Worm (Caenorhabditis elegans) whole organism, L2 larva: ENCODE data around the gene twk-34.
"Not testable (repeated sequence)": the region's sequence is repeated elsewhere in the genome, so short reads cannot be mapped to it uniquely, and the experiment has no call there.

Experiments used
- Y55F3AM.14 ChIP-seq: fragments of 200-800 bp; sonication (Bioruptor generic); optimal IDR thresholded peaks from 2 replicates; lab custom pipeline; 2018; ENCODE audit warnings: mild to moderate bottlenecking, missing genetic modification characterization, missing compliant biosample characterization
- ZK546.5 ChIP-seq: sonication (generic microtip); optimal IDR thresholded peaks from 2 replicates; lab custom pipeline; 2017; ENCODE audit warnings: missing biosample characterization, missing genetic modification characterization
- ama-1 ChIP-seq: fragments of 150-350 bp; optimal IDR thresholded peaks from 2 replicates; lab custom pipeline; 2018; ENCODE audit warnings: inconsistent platforms
- blmp-1 ChIP-seq: sonication (generic microtip); optimal IDR thresholded peaks from 2 replicates; lab custom pipeline; 2017; ENCODE audit warnings: missing genetic modification characterization, mild to moderate bottlenecking, missing compliant biosample characterization, antibody characterized with exemption, moderate library complexity; ENCODE audit not compliant: insufficient read depth
- ceh-16 ChIP-seq: fragments of 150-350 bp; optimal IDR thresholded peaks from 2 replicates; lab custom pipeline; 2014; ENCODE audit warnings: missing biosample characterization, missing genetic modification characterization
- crh-2 ChIP-seq: sonication (generic microtip); optimal IDR thresholded peaks from 2 replicates; lab custom pipeline; 2017; ENCODE audit warnings: missing biosample characterization, missing genetic modification characterization
- dmd-4 ChIP-seq: sonication (generic microtip); optimal IDR thresholded peaks from 2 replicates; lab custom pipeline; 2017; ENCODE audit warnings: missing biosample characterization, missing genetic modification characterization
- egl-27 ChIP-seq: sonication (generic microtip); optimal IDR thresholded peaks from 3 replicates; lab custom pipeline; 2017; ENCODE audit warnings: missing biosample characterization, missing genetic modification reagents, missing genetic modification characterization
- gmeb-1 ChIP-seq: fragments of 150-350 bp; optimal IDR thresholded peaks from 2 replicates; lab custom pipeline; 2014; ENCODE audit warnings: missing biosample characterization, missing genetic modification characterization
- lin-11 ChIP-seq: fragments of 150-350 bp; sonication (generic microtip); optimal IDR thresholded peaks from 2 replicates; lab custom pipeline; 2014; ENCODE audit warnings: missing biosample characterization, missing genetic modification characterization, inconsistent platforms, mixed read lengths
- nhr-12 ChIP-seq: fragments of 150-350 bp; optimal IDR thresholded peaks from 2 replicates; lab custom pipeline; 2014; ENCODE audit warnings: missing biosample characterization, missing genetic modification characterization
- nhr-129 ChIP-seq: fragments of 150-350 bp; optimal IDR thresholded peaks from 2 replicates; lab custom pipeline; 2014; ENCODE audit warnings: missing biosample characterization, missing genetic modification characterization
- nhr-21 ChIP-seq: fragments of 150-350 bp; optimal IDR thresholded peaks from 2 replicates; lab custom pipeline; 2014; ENCODE audit warnings: missing biosample characterization, missing genetic modification characterization
- nhr-23 ChIP-seq: fragments of 150-350 bp; optimal IDR thresholded peaks from 2 replicates; lab custom pipeline; 2014; ENCODE audit warnings: missing biosample characterization, missing genetic modification reagents, missing genetic modification characterization
- nhr-237 ChIP-seq: fragments of 150-350 bp; optimal IDR thresholded peaks from 2 replicates; lab custom pipeline; 2014; ENCODE audit warnings: missing biosample characterization, missing genetic modification characterization
- nhr-25 ChIP-seq: fragments of 150-350 bp; sonication (generic microtip); optimal IDR thresholded peaks from 3 replicates; lab custom pipeline; 2014; ENCODE audit warnings: missing biosample characterization, missing genetic modification characterization
- nhr-77 ChIP-seq: fragments of 150-350 bp; optimal IDR thresholded peaks from 2 replicates; lab custom pipeline; 2014; ENCODE audit warnings: missing biosample characterization, missing genetic modification characterization
- peb-1 ChIP-seq: fragments of 150-350 bp; optimal IDR thresholded peaks from 2 replicates; lab custom pipeline; 2014; ENCODE audit warnings: missing biosample characterization, missing genetic modification characterization
- sem-4 ChIP-seq: fragments of 150-350 bp; optimal IDR thresholded peaks from 2 replicates; lab custom pipeline; 2014; ENCODE audit warnings: missing biosample characterization, missing genetic modification reagents, missing genetic modification characterization
- sma-9 ChIP-seq, 2 experiments: fragments of 150-350 bp in 1 of 2; sonication (generic microtip) in 1 of 2; optimal IDR thresholded peaks; 2 replicates each; lab custom pipeline; 2014 to 2016; ENCODE audit warnings: missing genetic modification characterization in 2 of 2, mild to moderate bottlenecking in 1 of 2, missing biosample characterization in 1 of 2, missing compliant biosample characterization in 1 of 2, missing genetic modification reagents in 1 of 2, moderate library complexity in 1 of 2
- unc-62 ChIP-seq: fragments of 150-350 bp; optimal IDR thresholded peaks from 2 replicates; lab custom pipeline; 2014; ENCODE audit warnings: missing biosample characterization, missing genetic modification reagents, missing genetic modification characterization
- zag-1 ChIP-seq: fragments of 150-350 bp; optimal IDR thresholded peaks from 2 replicates; lab custom pipeline; 2014; ENCODE audit warnings: missing biosample characterization, missing genetic modification characterization
- ztf-11 ChIP-seq: sonication (generic microtip); optimal IDR thresholded peaks from 2 replicates; lab custom pipeline; 2017; ENCODE audit warnings: missing biosample characterization, missing genetic modification characterization
- ztf-4 ChIP-seq: fragments of 150-350 bp; optimal IDR thresholded peaks from 2 replicates; lab custom pipeline; 2014; ENCODE audit warnings: missing biosample characterization, missing genetic modification characterization

twk-34 gene

ce11 chrV:15733568-15733967, 28.8 kb downstream of the twk-34 start, which contains the start of gene T23D5.3:
Gene T23D5.3, minus strand, starts transcription at chrV:15733668.
- TF ChIP-seq unc-62 (no peak), ZK546.5 (tag; lab: Kevin White, UChicago) (no peak), dmd-4 (no peak), zag-1 (tag; lab: Kevin White, UChicago) (no peak)

DNA sequence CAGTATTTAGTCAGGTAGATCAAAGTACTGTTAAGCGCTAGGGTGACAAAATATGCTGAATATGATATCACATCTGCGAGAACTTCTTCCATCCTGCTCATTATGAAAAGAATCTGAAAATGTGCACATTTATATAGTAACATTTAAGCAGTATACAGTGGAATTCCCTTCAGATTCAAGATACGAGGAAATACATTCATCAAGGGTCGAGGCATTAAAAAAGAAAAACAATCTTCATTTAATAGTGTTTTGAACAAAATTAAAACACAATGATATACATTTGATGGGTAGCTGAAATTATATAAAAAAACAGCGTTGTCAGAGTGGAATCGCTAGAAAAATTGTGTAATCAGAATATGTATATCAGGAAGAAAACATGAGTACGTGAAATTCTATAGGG, 31.0 kb downstream of the twk-34 start, which contains the start of gene str-27:
Gene str-27 (minus strand): TSS at position 101 of the 400 bp plus-strand sequence.
- no peak for TF ChIP-seq lin-11 (tag; lab: Kevin White, UChicago)
- TF ChIP-seq crh-2 (tag; lab: Kevin White, UChicago), result no peak
- no peak for TF ChIP-seq egl-27 (tag; lab: Kevin White, UChicago)
- no peak for TF ChIP-seq Y55F3AM.14 (GFP tag; lab: Kevin White, UChicago)
- no peak for TF ChIP-seq nhr-12 (tag; lab: Kevin White, UChicago)

ce11 chrV:15741851-15742250, 37.1 kb downstream of the twk-34 start, which contains the start of gene str-18:
Gene str-18, minus strand, starts transcription at chrV:15741951.
- no peak for TF ChIP-seq ztf-4
- TF ChIP-seq nhr-12 (tag; lab: Kevin White, UChicago), result no peak
- TF ChIP-seq, all 48 proteins: peak for 0

DNA sequence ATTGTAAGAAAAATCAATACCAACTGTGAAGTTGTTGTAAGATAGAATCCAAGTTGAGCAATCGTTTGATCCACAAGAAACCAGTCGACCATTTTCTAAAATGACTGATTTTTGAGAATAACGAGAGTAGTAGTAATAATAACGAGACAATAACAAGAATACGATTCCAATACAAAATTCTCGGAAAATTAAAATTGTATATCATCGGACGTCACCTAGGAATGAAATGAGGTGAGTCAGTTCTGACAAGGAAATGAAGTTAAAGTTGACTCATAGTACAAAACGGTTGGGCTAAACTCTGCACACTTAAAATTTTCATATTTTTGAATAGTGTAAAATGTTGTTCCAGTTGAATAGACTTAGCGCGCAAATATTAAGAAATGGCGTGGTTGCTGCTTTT, 39.6 kb downstream of the twk-34 start, which contains the start of gene str-19:
Gene str-19 (minus strand): TSS at position 101 of the 400 bp plus-strand sequence.
- TF ChIP-seq gmeb-1; blmp-1 (tag; lab: Kevin White, UChicago); nhr-25: not testable (repeated sequence)
- TF ChIP-seq, all 48 proteins: peak for 0; not testable (repeated sequence) for 48

DNA sequence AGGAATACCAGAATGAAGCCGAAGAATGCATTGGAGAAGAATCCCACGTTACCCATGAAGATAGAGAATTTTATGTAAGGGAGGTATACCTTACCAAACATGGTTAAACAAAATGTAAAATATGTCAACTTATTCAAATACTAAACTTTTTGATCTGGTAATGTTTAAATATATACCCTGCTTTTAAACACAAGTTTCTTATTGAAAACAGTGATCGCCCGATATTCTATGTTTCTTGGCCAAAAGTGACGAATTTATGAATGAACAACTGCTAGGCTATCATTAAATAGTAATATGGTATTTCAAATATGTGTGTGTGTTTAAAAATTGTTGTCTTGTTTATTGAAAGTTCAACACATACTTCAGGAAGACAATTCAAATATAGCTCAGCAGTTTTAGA, 43.6 kb downstream of the twk-34 start, which contains the start of gene T23D5.8:
Gene T23D5.8 (minus strand): TSS at position 101 of the 400 bp plus-strand sequence.
- TF ChIP-seq nhr-21 (tag; lab: Kevin White, UChicago); blmp-1 (tag; lab: Kevin White, UChicago); ama-1: not testable (repeated sequence)

ce11 chrV:15750130-15750529, 45.4 kb downstream of the twk-34 start, which contains the start of gene str-6:
Gene str-6, minus strand, starts transcription at chrV:15750230.
- TF ChIP-seq ztf-11, result no peak
- no peak for TF ChIP-seq nhr-129
- TF ChIP-seq peb-1 (tag; lab: Kevin White, UChicago), result no peak
- no peak for TF ChIP-seq sma-9 (GFP tag; optimal IDR thresholded peaks at IDR 0.05; lab: Kevin White, UChicago)
- no peak for TF ChIP-seq sma-9 (tag; optimal IDR thresholded peaks at IDR 0.05; lab: Kevin White, UChicago)
- TF ChIP-seq sem-4 (tag; lab: Kevin White, UChicago), result no peak

- TF ChIP-seq egl-27 (tag; lab: Kevin White, UChicago) (no peak), ceh-16 (no peak)
These were observed 47.3 kb downstream of the twk-34 start, which contains the start of gene str-43 for ce11 chrV:15752049-15752448. Gene str-43, minus strand, starts transcription at chrV:15752149.

DNA sequence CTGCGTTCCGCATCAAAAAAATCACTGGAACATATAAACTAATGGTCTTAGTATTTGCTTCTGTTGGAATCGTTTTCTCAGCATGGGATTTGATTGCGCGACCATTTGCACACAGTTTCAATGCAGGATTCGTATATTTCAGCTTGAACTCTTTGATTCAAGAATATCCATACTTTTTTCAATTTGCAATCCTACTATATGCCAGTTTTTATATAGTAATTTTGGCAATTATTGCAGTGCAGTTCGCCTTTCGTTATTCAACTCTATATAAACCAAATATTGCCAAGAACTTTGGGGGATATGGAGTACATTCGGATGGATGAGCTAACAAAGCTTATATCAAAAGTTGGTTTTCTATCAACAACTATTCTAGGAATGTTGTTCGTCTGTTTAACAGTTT, 48.2 kb downstream of the twk-34 start, which contains the start of gene str-5:
Gene str-5 (plus strand): TSS at position 301 of the 400 bp plus-strand sequence.
- TF ChIP-seq zag-1 (tag; lab: Kevin White, UChicago); nhr-77 (tag; lab: Kevin White, UChicago); nhr-23: not testable (repeated sequence)

DNA sequence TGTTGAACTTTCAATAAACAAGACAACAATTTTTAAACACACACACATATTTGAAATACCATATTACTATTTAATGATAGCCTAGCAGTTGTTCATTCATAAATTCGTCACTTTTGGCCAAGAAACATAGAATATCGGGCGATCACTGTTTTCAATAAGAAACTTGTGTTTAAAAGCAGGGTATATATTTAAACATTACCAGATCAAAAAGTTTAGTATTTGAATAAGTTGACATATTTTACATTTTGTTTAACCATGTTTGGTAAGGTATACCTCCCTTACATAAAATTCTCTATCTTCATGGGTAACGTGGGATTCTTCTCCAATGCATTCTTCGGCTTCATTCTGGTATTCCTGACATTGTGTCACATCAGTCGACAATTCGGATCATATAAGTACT, 50.0 kb downstream of the twk-34 start, which contains the start of gene str-8:
Gene str-8 (plus strand): TSS at position 301 of the 400 bp plus-strand sequence.
- TF ChIP-seq ceh-16; nhr-237; crh-2 (tag; lab: Kevin White, UChicago): not testable (repeated sequence)
